Worm (Caenorhabditis elegans) whole organism, mixed stage, embryonic: ENCODE measurements around the gene pqn-82.
A peak's percentile ranks its signal among the peaks of the same experiment; 100 is the strongest.

ENCODE experiments used
- M03D4.4 ChIP-seq: sonication (generic microtip); optimal IDR thresholded peaks from 2 replicates; lab custom pipeline; 2017; ENCODE audit warnings: mild to moderate bottlenecking, missing genetic modification characterization, missing compliant biosample characterization
- blmp-1 ChIP-seq: fragments of 150-350 bp; optimal IDR thresholded peaks from 2 replicates; lab custom pipeline; 2014; ENCODE audit warnings: missing biosample characterization, missing genetic modification characterization
- ceh-39 ChIP-seq: fragments of 150-350 bp; optimal IDR thresholded peaks from 2 replicates; lab custom pipeline; 2014; ENCODE audit warnings: missing biosample characterization, missing genetic modification characterization
- ceh-43 ChIP-seq: fragments of 200-800 bp; sonication (Bioruptor generic); optimal IDR thresholded peaks from 2 replicates; lab custom pipeline; 2018; ENCODE audit warnings: mild to moderate bottlenecking, missing genetic modification characterization, moderate library complexity, missing compliant biosample characterization
- ceh-83 ChIP-seq: fragments of 200-800 bp; sonication (Bioruptor generic); optimal IDR thresholded peaks from 2 replicates; lab custom pipeline; 2018; ENCODE audit warnings: mild to moderate bottlenecking, missing genetic modification characterization, missing compliant biosample characterization
- ces-1 ChIP-seq: fragments of 150-350 bp; optimal IDR thresholded peaks from 2 replicates; lab custom pipeline; 2014; ENCODE audit warnings: missing biosample characterization, missing genetic modification reagents, missing genetic modification characterization
- flh-1 ChIP-seq: fragments of 200-800 bp; sonication (Bioruptor generic); optimal IDR thresholded peaks from 2 replicates; lab custom pipeline; 2018; ENCODE audit warnings: mild to moderate bottlenecking, missing genetic modification characterization, moderate library complexity, missing compliant biosample characterization
- hlh-1 ChIP-seq: fragments of 150-350 bp; optimal IDR thresholded peaks from 2 replicates; lab custom pipeline; 2014; ENCODE audit warnings: missing biosample characterization, missing genetic modification reagents, missing genetic modification characterization
- lin-13 ChIP-seq: fragments of 150-350 bp; optimal IDR thresholded peaks from 2 replicates; lab custom pipeline; 2014; ENCODE audit warnings: missing biosample characterization, missing genetic modification characterization
- lin-32 ChIP-seq: fragments of 200-800 bp; sonication (Bioruptor generic); optimal IDR thresholded peaks from 2 replicates; lab custom pipeline; 2018; ENCODE audit warnings: mild to moderate bottlenecking, missing genetic modification characterization, missing compliant biosample characterization
- lsy-2 ChIP-seq: fragments of 150-350 bp; optimal IDR thresholded peaks from 2 replicates; lab custom pipeline; 2014; ENCODE audit warnings: missing biosample characterization, missing genetic modification characterization
- mab-5 ChIP-seq: fragments of 150-350 bp; optimal IDR thresholded peaks from 2 replicates; lab custom pipeline; 2014; ENCODE audit warnings: missing biosample characterization, missing genetic modification characterization
- mls-2 ChIP-seq: sonication (generic microtip); optimal IDR thresholded peaks from 2 replicates; lab custom pipeline; 2016; ENCODE audit warnings: mild to moderate bottlenecking, missing genetic modification characterization, moderate library complexity, missing compliant biosample characterization
- nhr-76 ChIP-seq: sonication (generic microtip); optimal IDR thresholded peaks from 2 replicates; lab custom pipeline; 2017; ENCODE audit warnings: missing biosample characterization, missing genetic modification characterization
- pha-4 ChIP-seq: fragments of 150-350 bp; optimal IDR thresholded peaks from 2 replicates; lab custom pipeline; 2018; ENCODE audit warnings: missing biosample characterization, missing genetic modification reagents, missing genetic modification characterization
- sem-2 ChIP-seq: fragments of 200-800 bp; sonication (Bioruptor generic); optimal IDR thresholded peaks from 2 replicates; lab custom pipeline; 2018; ENCODE audit warnings: mild to moderate bottlenecking, missing genetic modification characterization, missing compliant biosample characterization
- sptf-1 ChIP-seq: sonication (generic microtip); optimal IDR thresholded peaks from 2 replicates; lab custom pipeline; 2017; ENCODE audit warnings: mild to moderate bottlenecking, missing genetic modification characterization, moderate library complexity, missing compliant biosample characterization
- tbx-8 ChIP-seq: fragments of 200-800 bp; sonication (Bioruptor generic); optimal IDR thresholded peaks from 2 replicates; lab custom pipeline; 2018; ENCODE audit warnings: mild to moderate bottlenecking, missing genetic modification characterization, moderate library complexity, missing compliant biosample characterization
- unc-120 ChIP-seq: sonication (generic microtip); optimal IDR thresholded peaks from 2 replicates; lab custom pipeline; 2017; ENCODE audit warnings: missing genetic modification characterization, missing compliant biosample characterization; ENCODE audit not compliant: poor library complexity, severe bottlenecking
- unc-39 ChIP-seq: fragments of 150-350 bp; optimal IDR thresholded peaks from 2 replicates; lab custom pipeline; 2014; ENCODE audit warnings: missing biosample characterization, missing genetic modification characterization
- unc-62 ChIP-seq: fragments of 150-350 bp; optimal IDR thresholded peaks from 2 replicates; lab custom pipeline; 2014; ENCODE audit warnings: missing biosample characterization, missing genetic modification reagents, missing genetic modification characterization

pqn-82 gene

DNA sequence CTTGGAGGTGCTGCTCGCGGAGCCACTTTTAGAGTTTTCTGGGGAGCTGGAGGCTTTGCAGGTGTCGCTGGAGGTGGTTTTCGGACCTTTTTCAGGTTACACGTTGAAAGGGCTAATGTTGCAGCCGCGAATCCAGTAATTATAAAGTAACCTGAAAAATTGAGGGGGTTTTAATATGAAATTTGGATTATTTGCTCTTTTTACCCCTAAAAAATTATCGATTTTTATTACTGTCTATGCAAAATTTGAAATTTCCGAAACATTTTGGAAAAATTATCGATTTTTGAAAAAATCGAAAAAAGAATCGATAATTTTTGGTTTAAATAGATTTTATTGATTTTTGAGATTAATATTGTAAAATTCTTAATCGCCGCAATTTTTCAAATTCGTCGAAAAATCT is 44.6 kb downstream of the pqn-82 start:
- TF ChIP-seq lin-32 (GFP tag; lab: Kevin White, UChicago): no peak
- TF ChIP-seq ces-1 (GFP tag; lab: Kevin White, UChicago): no peak
- TF ChIP-seq nhr-76 (tag; lab: Kevin White, UChicago): no peak
- TF ChIP-seq blmp-1 (tag; lab: Kevin White, UChicago): no peak
- TF ChIP-seq hlh-1 (tag; lab: Kevin White, UChicago): no peak
- no peak for TF ChIP-seq unc-39 (tag; lab: Kevin White, UChicago)
- TF ChIP-seq tbx-8 (GFP tag; lab: Kevin White, UChicago): no peak
- TF ChIP-seq lin-13 (tag; lab: Kevin White, UChicago): no peak
- TF ChIP-seq unc-62 (GFP tag; lab: Kevin White, UChicago): no peak
- no peak for TF ChIP-seq ceh-43
- no peak for TF ChIP-seq flh-1

DNA sequence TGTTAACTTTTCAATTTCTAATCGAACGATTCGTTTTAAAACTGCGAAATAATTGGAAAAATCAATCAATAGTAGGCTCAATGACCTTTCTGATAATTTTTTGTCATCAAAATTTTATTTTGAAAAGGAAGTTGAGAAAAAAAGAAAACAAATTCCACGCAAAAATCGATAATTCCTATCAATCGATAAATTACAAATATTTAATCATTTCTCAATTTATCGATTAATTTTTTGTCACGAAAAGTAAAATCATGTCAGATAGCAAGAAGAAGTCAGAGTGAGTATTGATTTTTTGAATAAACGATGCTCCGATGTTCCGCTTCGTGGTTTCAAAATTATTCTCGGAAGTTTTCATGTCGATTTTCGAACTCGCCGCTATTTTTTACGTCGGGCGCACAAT is 45.0 kb downstream of the pqn-82 start, which contains the start of the genes B0524.5 and B0524.2:
B0524.5 (minus strand) TSS at position 40 of the 400 bp plus-strand sequence.
B0524.2 (plus strand) TSS at position 207 of the 400 bp plus-strand sequence.
- TF ChIP-seq sem-2 (GFP tag; lab: Kevin White, UChicago) (no peak), ceh-39 (tag; lab: Kevin White, UChicago) (no peak), lsy-2 (tag; lab: Kevin White, UChicago) (no peak), ceh-83 (GFP tag; lab: Kevin White, UChicago) (no peak), hlh-1 (tag; lab: Kevin White, UChicago) (no peak), tbx-8 (GFP tag; lab: Kevin White, UChicago) (no peak), unc-62 (GFP tag; lab: Kevin White, UChicago) (no peak), M03D4.4 (tag; lab: Kevin White, UChicago) (no peak), unc-39 (tag; lab: Kevin White, UChicago) (no peak), unc-120 (tag; lab: Kevin White, UChicago) (no peak), ces-1 (GFP tag; lab: Kevin White, UChicago) (no peak), nhr-76 (tag; lab: Kevin White, UChicago) (no peak), sptf-1 (tag; lab: Kevin White, UChicago) (no peak), lin-32 (GFP tag; lab: Kevin White, UChicago) (no peak), mab-5 (tag; lab: Kevin White, UChicago) (no peak), mls-2 (tag; lab: Kevin White, UChicago) (no peak), pha-4 (tag; lab: Kevin White, UChicago) (no peak)

DNA sequence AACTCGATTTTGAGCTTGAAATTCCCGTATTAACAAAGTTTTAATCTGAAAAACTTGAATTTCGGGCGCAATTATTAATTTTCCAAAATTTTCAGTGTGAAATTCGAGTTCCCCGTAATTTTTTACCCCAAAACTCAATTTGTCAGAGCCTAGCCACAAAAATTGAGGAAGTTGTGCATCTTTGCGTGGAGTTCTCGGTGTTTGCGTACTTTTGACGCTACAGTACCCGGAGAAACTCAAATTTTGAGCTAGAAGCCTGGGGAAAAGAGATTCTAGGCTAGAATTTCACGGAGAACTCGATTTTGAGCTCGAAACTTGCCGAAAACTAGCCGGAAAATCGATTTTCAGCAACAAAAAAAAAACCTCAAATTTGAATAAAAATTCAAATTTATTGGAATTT is 51.6 kb downstream of the pqn-82 start:
- peak; percentile 22 for TF ChIP-seq lsy-2 (tag; lab: Kevin White, UChicago)
